Worm (Caenorhabditis elegans) whole organism, late embryonic: ENCODE data around the gene clec-60.

ENCODE experiments used
- K09A11.1 ChIP-seq: sonication (generic microtip); optimal IDR thresholded peaks from 2 replicates; lab custom pipeline; 2017; ENCODE audit warnings: antibody characterized with exemption, mild to moderate bottlenecking, missing genetic modification characterization, missing compliant biosample characterization; ENCODE audit not compliant: insufficient read depth
- ama-1 ChIP-seq: fragments of 150-350 bp; optimal IDR thresholded peaks from 2 replicates; lab custom pipeline; 2014
- ceh-14 ChIP-seq: sonication (generic microtip); optimal IDR thresholded peaks from 2 replicates; lab custom pipeline; 2016; ENCODE audit warnings: missing genotype, missing genetic modification characterization, missing compliant biosample characterization
- ceh-9 ChIP-seq: sonication (generic microtip); optimal IDR thresholded peaks from 2 replicates; lab custom pipeline; 2016; ENCODE audit warnings: mild to moderate bottlenecking, missing genetic modification characterization, inconsistent platforms, missing compliant biosample characterization
- fkh-10 ChIP-seq: fragments of 150-350 bp; optimal IDR thresholded peaks from 2 replicates; lab custom pipeline; 2014; ENCODE audit warnings: missing biosample characterization, missing genetic modification reagents, missing genetic modification characterization
- hlh-13 ChIP-seq: fragments of 200-800 bp; sonication (Bioruptor generic); optimal IDR thresholded peaks from 2 replicates; lab custom pipeline; 2018; ENCODE audit warnings: mild to moderate bottlenecking, missing genetic modification characterization, missing compliant biosample characterization
- nfya-1 ChIP-seq: sonication (generic microtip); optimal IDR thresholded peaks from 2 replicates; lab custom pipeline; 2017; ENCODE audit warnings: missing genetic modification characterization, mild to moderate bottlenecking, missing compliant biosample characterization, antibody characterized with exemption, moderate library complexity
- nhr-11 ChIP-seq: fragments of 150-350 bp; optimal IDR thresholded peaks from 2 replicates; lab custom pipeline; 2014; ENCODE audit warnings: missing biosample characterization, missing genetic modification characterization
- nhr-232 ChIP-seq: sonication (generic microtip); optimal IDR thresholded peaks from 2 replicates; lab custom pipeline; 2016; ENCODE audit warnings: missing genetic modification characterization, missing compliant biosample characterization
- syd-9 ChIP-seq: sonication (generic microtip); optimal IDR thresholded peaks from 2 replicates; lab custom pipeline; 2016; ENCODE audit warnings: mild to moderate bottlenecking, missing genetic modification characterization, moderate library complexity, missing compliant biosample characterization

DNA sequence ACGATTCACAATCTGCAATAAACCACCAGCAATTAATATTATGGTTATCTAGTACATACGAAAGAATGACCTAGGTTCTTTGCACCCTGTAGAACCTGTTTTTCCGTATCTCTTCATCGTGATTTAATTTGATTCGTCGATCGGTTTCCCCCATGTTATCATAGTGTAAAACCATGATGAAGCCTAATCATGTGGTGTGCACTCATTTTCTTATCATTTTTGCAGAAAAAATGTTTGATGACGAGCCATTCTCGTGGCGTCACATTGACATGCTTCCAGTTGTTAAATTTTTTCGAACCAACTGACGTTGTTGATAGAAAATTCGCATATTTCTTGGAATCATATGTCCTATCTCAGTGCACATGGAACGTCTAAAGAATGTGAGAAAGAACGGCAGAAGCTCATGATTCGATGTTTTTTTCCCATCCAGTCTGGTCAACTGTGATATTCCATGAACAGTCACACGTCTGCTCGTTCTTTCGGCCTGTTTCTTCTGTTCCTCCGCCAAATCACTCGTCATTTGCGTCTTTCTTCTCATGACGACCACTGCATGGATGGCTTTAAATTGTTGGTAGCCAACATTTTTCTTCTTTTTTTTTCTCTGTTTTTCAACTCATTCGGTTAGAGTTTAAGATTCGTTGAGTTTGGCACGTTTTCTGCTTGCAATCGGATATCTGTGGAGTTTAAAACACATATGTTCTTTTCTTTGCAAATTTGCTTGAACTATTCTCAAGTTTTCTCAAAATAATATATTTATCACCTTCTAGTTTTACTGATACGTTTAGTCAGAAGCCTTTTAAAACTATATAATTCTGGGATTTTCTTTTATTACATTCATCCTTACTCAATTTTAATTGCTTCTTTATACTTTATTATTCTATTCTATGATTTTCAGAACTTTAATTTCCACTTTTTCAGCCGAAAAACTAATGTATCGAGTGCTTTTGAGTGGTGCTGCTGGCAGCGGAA is 34.0 kb downstream of the clec-60 start, which contains the start of gene ZK673.2:
- TF ChIP-seq ama-1 (no peak), ceh-9 (tag; lab: Kevin White, UChicago) (no peak), nhr-11 (tag; lab: Kevin White, UChicago) (no peak), ceh-14 (tag; lab: Kevin White, UChicago) (no peak), hlh-13 (GFP tag; lab: Kevin White, UChicago) (no peak), nfya-1 (no peak), K09A11.1 (tag; lab: Kevin White, UChicago) (no peak), nhr-232 (tag; lab: Kevin White, UChicago) (no peak), fkh-10 (no peak), syd-9 (no peak)
